Worm (Caenorhabditis elegans): Measurements from ENCODE around the gene phat-4.
A peak's percentile ranks its signal among the peaks of the same experiment; 100 is the strongest.

Gene phat-4

DNA sequence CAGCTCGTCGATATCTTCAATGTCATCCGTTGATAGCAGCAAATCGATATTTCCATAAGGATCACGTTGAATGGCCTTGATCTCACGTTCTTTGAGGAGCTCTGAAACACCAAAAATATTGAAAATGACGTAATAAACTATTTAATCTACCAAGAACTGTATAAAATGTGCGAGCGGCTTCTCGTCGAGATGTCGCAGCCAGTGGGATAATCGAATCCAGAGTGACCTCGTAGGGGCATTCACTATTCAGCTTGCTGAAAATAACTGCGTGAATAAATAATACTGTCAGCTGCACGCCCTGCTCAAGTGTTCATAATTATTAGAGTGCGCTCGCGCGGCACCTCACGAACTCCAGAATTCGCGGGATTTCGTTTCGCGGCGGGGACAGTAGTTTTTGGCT is 40.4 kb downstream of the phat-4 start, which contains the start of gene Y45G5AM.7:
Gene Y45G5AM.7, minus strand, starts transcription at position 101 of the 400 bp plus-strand sequence.
- TF ChIP-seq efl-1 (optimal IDR thresholded peaks at IDR 0.05) (no peak), efl-1 (GFP tag; optimal IDR thresholded peaks at IDR 0.05 in 1 of 2) (peak in 1 of 2 experiments; percentile 68), elt-2 (tag; optimal IDR thresholded peaks at IDR 0.05) (no peak)

DNA sequence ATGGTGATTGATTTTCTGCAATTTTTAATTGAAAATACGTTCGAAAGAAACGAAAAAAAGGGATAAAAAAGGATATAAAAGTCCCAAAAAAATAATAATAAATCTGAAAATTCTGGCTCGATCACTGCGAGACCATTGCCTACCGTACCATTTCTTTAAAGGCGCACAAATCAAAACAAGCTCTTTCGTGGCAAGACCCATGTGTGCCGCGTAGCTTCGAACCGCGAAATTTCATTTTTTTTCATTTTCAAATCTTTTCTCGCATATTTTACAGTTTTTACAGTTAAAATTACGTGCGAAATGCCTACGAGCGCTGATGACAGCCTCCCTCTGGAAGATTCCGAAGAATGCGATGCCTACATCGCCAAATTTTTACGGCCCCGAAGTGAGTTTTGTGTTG is 45.9 kb downstream of the phat-4 start, which contains the start of the genes coh-4 and pid-5:
Gene coh-4, minus strand, starts transcription at position 17 of the 400 bp plus-strand sequence.
Gene pid-5, plus strand, starts transcription at position 259 of the 400 bp plus-strand sequence.
- no peak for TF ChIP-seq ztf-11 (tag; optimal IDR thresholded peaks at IDR 0.05)
- no peak for TF ChIP-seq nhr-28 (tag; optimal IDR thresholded peaks at IDR 0.05)
- no peak for TF ChIP-seq lin-39 (tag; optimal IDR thresholded peaks at IDR 0.05)
- TF ChIP-seq lin-14 (GFP tag; optimal IDR thresholded peaks at IDR 0.05): no peak
- TF ChIP-seq skn-1 (tag; optimal IDR thresholded peaks at IDR 0.05): no peak
- TF ChIP-seq C04F5.9 (tag; optimal IDR thresholded peaks at IDR 0.05): no peak
